Worm (Caenorhabditis elegans) whole organism, L2 larva: ENCODE data around the gene cyp-14A2.

Experiments used
- F13H6.1 ChIP-seq: sonication (generic microtip); optimal IDR thresholded peaks from 2 replicates; lab custom pipeline; 2016; ENCODE audit warnings: missing genetic modification characterization, missing compliant biosample characterization
- R02D3.7 ChIP-seq: fragments of 150-350 bp; optimal IDR thresholded peaks from 2 replicates; lab custom pipeline; 2014; ENCODE audit warnings: missing biosample characterization, missing genetic modification characterization
- Y55F3AM.14 ChIP-seq: fragments of 200-800 bp; sonication (Bioruptor generic); optimal IDR thresholded peaks from 2 replicates; lab custom pipeline; 2018; ENCODE audit warnings: mild to moderate bottlenecking, missing genetic modification characterization, missing compliant biosample characterization
- ZK546.5 ChIP-seq: sonication (generic microtip); optimal IDR thresholded peaks from 2 replicates; lab custom pipeline; 2017; ENCODE audit warnings: missing biosample characterization, missing genetic modification characterization
- alr-1 ChIP-seq: fragments of 150-350 bp; optimal IDR thresholded peaks from 2 replicates; lab custom pipeline; 2014; ENCODE audit warnings: missing biosample characterization, missing genetic modification characterization
- aly-2 ChIP-seq: fragments of 150-350 bp; optimal IDR thresholded peaks from 2 replicates; lab custom pipeline; 2014; ENCODE audit warnings: missing biosample characterization, missing genetic modification characterization
- blmp-1 ChIP-seq: sonication (generic microtip); optimal IDR thresholded peaks from 2 replicates; lab custom pipeline; 2017; ENCODE audit warnings: missing genetic modification characterization, mild to moderate bottlenecking, missing compliant biosample characterization, antibody characterized with exemption, moderate library complexity; ENCODE audit not compliant: insufficient read depth
- ceh-16 ChIP-seq: fragments of 150-350 bp; optimal IDR thresholded peaks from 2 replicates; lab custom pipeline; 2014; ENCODE audit warnings: missing biosample characterization, missing genetic modification characterization
- ceh-82 ChIP-seq: fragments of 150-350 bp; optimal IDR thresholded peaks from 2 replicates; lab custom pipeline; 2014; ENCODE audit warnings: missing biosample characterization, missing genetic modification characterization
- crh-2 ChIP-seq: sonication (generic microtip); optimal IDR thresholded peaks from 2 replicates; lab custom pipeline; 2017; ENCODE audit warnings: missing biosample characterization, missing genetic modification characterization
- dmd-4 ChIP-seq: sonication (generic microtip); optimal IDR thresholded peaks from 2 replicates; lab custom pipeline; 2017; ENCODE audit warnings: missing biosample characterization, missing genetic modification characterization
- egl-27 ChIP-seq: sonication (generic microtip); optimal IDR thresholded peaks from 3 replicates; lab custom pipeline; 2017; ENCODE audit warnings: missing biosample characterization, missing genetic modification reagents, missing genetic modification characterization
- elt-1 ChIP-seq: fragments of 150-350 bp; optimal IDR thresholded peaks from 2 replicates; lab custom pipeline; 2014; ENCODE audit warnings: missing biosample characterization, missing genetic modification characterization
- fos-1 ChIP-seq: fragments of 150-350 bp; optimal IDR thresholded peaks from 2 replicates; lab custom pipeline; 2014; ENCODE audit warnings: missing biosample characterization, missing genetic modification characterization
- gmeb-1 ChIP-seq: fragments of 150-350 bp; optimal IDR thresholded peaks from 2 replicates; lab custom pipeline; 2014; ENCODE audit warnings: missing biosample characterization, missing genetic modification characterization
- lin-11 ChIP-seq: fragments of 150-350 bp; sonication (generic microtip); optimal IDR thresholded peaks from 2 replicates; lab custom pipeline; 2014; ENCODE audit warnings: missing biosample characterization, missing genetic modification characterization, inconsistent platforms, mixed read lengths
- lin-13 ChIP-seq: fragments of 150-350 bp; optimal IDR thresholded peaks from 2 replicates; lab custom pipeline; 2014; ENCODE audit warnings: missing biosample characterization, missing genetic modification reagents, missing genetic modification characterization
- lin-39 ChIP-seq: fragments of 150-350 bp; optimal IDR thresholded peaks from 2 replicates; lab custom pipeline; 2014; ENCODE audit warnings: missing biosample characterization, missing genetic modification reagents, missing genetic modification characterization
- lsy-2 ChIP-seq, 2 experiments: fragments of 150-350 bp in 1 of 2; sonication (generic microtip) in 1 of 2; optimal IDR thresholded peaks; 2 replicates each; lab custom pipeline; 2014 to 2017; ENCODE audit warnings: missing biosample characterization in 2 of 2, missing genetic modification characterization in 2 of 2
- mab-5 ChIP-seq: fragments of 150-350 bp; optimal IDR thresholded peaks from 2 replicates; lab custom pipeline; 2014; ENCODE audit warnings: missing biosample characterization, missing genetic modification characterization
- mbf-1 ChIP-seq: sonication (generic microtip); optimal IDR thresholded peaks from 2 replicates; lab custom pipeline; 2017; ENCODE audit warnings: missing biosample characterization, missing genetic modification characterization
- mdl-1 ChIP-seq, 2 experiments: fragments of 150-350 bp in 1 of 2; sonication (generic microtip) in 1 of 2; optimal IDR thresholded peaks; 2 replicates each; lab custom pipeline; 2017; ENCODE audit warnings: missing biosample characterization in 2 of 2, missing genetic modification characterization in 2 of 2
- nhr-10 ChIP-seq: sonication (generic microtip); optimal IDR thresholded peaks from 2 replicates; lab custom pipeline; 2017; ENCODE audit warnings: missing biosample characterization, missing genetic modification characterization
- nhr-11 ChIP-seq: fragments of 150-350 bp; optimal IDR thresholded peaks from 2 replicates; lab custom pipeline; 2014; ENCODE audit warnings: missing biosample characterization, missing genetic modification characterization
- nhr-12 ChIP-seq: fragments of 150-350 bp; optimal IDR thresholded peaks from 2 replicates; lab custom pipeline; 2014; ENCODE audit warnings: missing biosample characterization, missing genetic modification characterization
- nhr-129 ChIP-seq: fragments of 150-350 bp; optimal IDR thresholded peaks from 2 replicates; lab custom pipeline; 2014; ENCODE audit warnings: missing biosample characterization, missing genetic modification characterization
- nhr-21 ChIP-seq: fragments of 150-350 bp; optimal IDR thresholded peaks from 2 replicates; lab custom pipeline; 2014; ENCODE audit warnings: missing biosample characterization, missing genetic modification characterization
- nhr-23 ChIP-seq: fragments of 150-350 bp; optimal IDR thresholded peaks from 2 replicates; lab custom pipeline; 2014; ENCODE audit warnings: missing biosample characterization, missing genetic modification reagents, missing genetic modification characterization
- nhr-237 ChIP-seq: fragments of 150-350 bp; optimal IDR thresholded peaks from 2 replicates; lab custom pipeline; 2014; ENCODE audit warnings: missing biosample characterization, missing genetic modification characterization
- nhr-25 ChIP-seq: fragments of 150-350 bp; sonication (generic microtip); optimal IDR thresholded peaks from 3 replicates; lab custom pipeline; 2014; ENCODE audit warnings: missing biosample characterization, missing genetic modification characterization
- nhr-6 ChIP-seq: fragments of 150-350 bp; optimal IDR thresholded peaks from 2 replicates; lab custom pipeline; 2014; ENCODE audit warnings: missing biosample characterization, missing genetic modification characterization
- nhr-77 ChIP-seq: fragments of 150-350 bp; optimal IDR thresholded peaks from 2 replicates; lab custom pipeline; 2014; ENCODE audit warnings: missing biosample characterization, missing genetic modification characterization
- peb-1 ChIP-seq: fragments of 150-350 bp; optimal IDR thresholded peaks from 2 replicates; lab custom pipeline; 2014; ENCODE audit warnings: missing biosample characterization, missing genetic modification characterization
- sem-4 ChIP-seq: fragments of 150-350 bp; optimal IDR thresholded peaks from 2 replicates; lab custom pipeline; 2014; ENCODE audit warnings: missing biosample characterization, missing genetic modification reagents, missing genetic modification characterization
- skn-1 ChIP-seq: sonication (generic microtip); optimal IDR thresholded peaks from 2 replicates; lab custom pipeline; 2017; ENCODE audit warnings: missing biosample characterization, missing genetic modification characterization
- sma-3 ChIP-seq: sonication (generic microtip); optimal IDR thresholded peaks from 2 replicates; lab custom pipeline; 2016; ENCODE audit warnings: missing genetic modification reagents, missing genetic modification characterization, missing compliant biosample characterization
- sma-9 ChIP-seq, 2 experiments: fragments of 150-350 bp in 1 of 2; sonication (generic microtip) in 1 of 2; optimal IDR thresholded peaks; 2 replicates each; lab custom pipeline; 2014 to 2016; ENCODE audit warnings: missing genetic modification characterization in 2 of 2, mild to moderate bottlenecking in 1 of 2, missing biosample characterization in 1 of 2, missing compliant biosample characterization in 1 of 2, missing genetic modification reagents in 1 of 2, moderate library complexity in 1 of 2
- snpc-4 ChIP-seq: fragments of 150-350 bp; optimal IDR thresholded peaks from 2 replicates; lab custom pipeline; 2014; ENCODE audit warnings: missing biosample characterization, missing genetic modification characterization
- unc-39 ChIP-seq: fragments of 150-350 bp; optimal IDR thresholded peaks from 2 replicates; lab custom pipeline; 2014; ENCODE audit warnings: missing biosample characterization, missing genetic modification characterization
- unc-55 ChIP-seq: fragments of 150-350 bp; sonication (generic microtip); optimal IDR thresholded peaks from 3 replicates; lab custom pipeline; 2014; ENCODE audit warnings: missing biosample characterization, missing genetic modification reagents, missing genetic modification characterization
- unc-62 ChIP-seq: fragments of 150-350 bp; optimal IDR thresholded peaks from 2 replicates; lab custom pipeline; 2014; ENCODE audit warnings: missing biosample characterization, missing genetic modification reagents, missing genetic modification characterization
- zag-1 ChIP-seq: fragments of 150-350 bp; optimal IDR thresholded peaks from 2 replicates; lab custom pipeline; 2014; ENCODE audit warnings: missing biosample characterization, missing genetic modification characterization
- ztf-1 ChIP-seq: fragments of 200-800 bp; sonication (Bioruptor generic); conservative IDR thresholded peaks from 2 replicates; pipeline ENCODE4 v1.3.6; 2022; ENCODE audit warnings: missing genetic modification characterization, missing compliant biosample characterization
- ztf-11 ChIP-seq: sonication (generic microtip); optimal IDR thresholded peaks from 2 replicates; lab custom pipeline; 2017; ENCODE audit warnings: missing biosample characterization, missing genetic modification characterization
- ztf-4 ChIP-seq: fragments of 150-350 bp; optimal IDR thresholded peaks from 2 replicates; lab custom pipeline; 2014; ENCODE audit warnings: missing biosample characterization, missing genetic modification characterization

cyp-14A2 gene

ce11 chrX:13261037-13261592 is 8.4 kb downstream of the cyp-14A2 start:
- peak; percentile 2 for TF ChIP-seq crh-2 (tag; lab: Kevin White, UChicago)
- TF ChIP-seq, all 48 proteins: peak for 1; not testable (repeated sequence) for 47

ce11 chrX:13257577-13257976 is 11.9 kb downstream of the cyp-14A2 start, which contains the start of gene K08H2.10:
Gene K08H2.10 (plus strand): TSS chrX:13257806.
- TF ChIP-seq nhr-11 (tag; lab: Kevin White, UChicago) (no peak), ZK546.5 (tag; lab: Kevin White, UChicago) (no peak), snpc-4 (tag; lab: Kevin White, UChicago) (no peak), ztf-4 (tag; lab: Kevin White, UChicago) (no peak), fos-1 (tag; lab: Kevin White, UChicago) (peak; percentile 67)

ce11 chrX:13251914-13252434 is 17.5 kb downstream of the cyp-14A2 start, which contains the start of gene nhr-32:
Gene nhr-32 (plus strand): TSS chrX:13251964.
- TF ChIP-seq nhr-6 (tag; lab: Kevin White, UChicago) (no peak), fos-1 (tag; lab: Kevin White, UChicago) (peak; percentile 10)

ce11 chrX:13251354-13251843 is 18.1 kb downstream of the cyp-14A2 start:
- TF ChIP-seq lin-39 (tag; lab: Kevin White, UChicago) = no peak
- peak; percentile 69 for TF ChIP-seq nhr-21 (tag; lab: Kevin White, UChicago)
- no peak for TF ChIP-seq ztf-11
- TF ChIP-seq aly-2 (tag; lab: Kevin White, UChicago) = no peak
- no peak for TF ChIP-seq unc-39
- no peak for TF ChIP-seq unc-62 (GFP tag; lab: Kevin White, UChicago)
- no peak for TF ChIP-seq nhr-12 (tag; lab: Kevin White, UChicago)
- TF ChIP-seq elt-1 = peak; percentile 92
- peak; percentile 16 for TF ChIP-seq lin-13
- TF ChIP-seq crh-2 (tag; lab: Kevin White, UChicago) = peak; percentile 74
- TF ChIP-seq nhr-23 (tag; lab: Kevin White, UChicago) = no peak
- peak; percentile 1 to 71 for TF ChIP-seq lsy-2 (tag; optimal IDR thresholded peaks at IDR 0.05; lab: Kevin White, UChicago)
- peak; percentile 77 for TF ChIP-seq nhr-25
- peak; percentile 1 for TF ChIP-seq Y55F3AM.14
- peak; percentile 61 for TF ChIP-seq ztf-4 (tag; lab: Kevin White, UChicago)
- TF ChIP-seq unc-55 (GFP tag; lab: Kevin White, UChicago) = peak; percentile 37
- TF ChIP-seq ceh-82 (tag; lab: Kevin White, UChicago) = no peak
- TF ChIP-seq snpc-4 (tag; lab: Kevin White, UChicago) = no peak
- TF ChIP-seq nhr-6 (tag; lab: Kevin White, UChicago) = peak; percentile 67
- peak; percentile 35 for TF ChIP-seq gmeb-1 (tag; lab: Kevin White, UChicago)
- TF ChIP-seq mab-5 (tag; lab: Kevin White, UChicago) = peak; percentile 1
- peak; percentile 62 for TF ChIP-seq blmp-1 (tag; lab: Kevin White, UChicago)
- peak; percentile 83 for TF ChIP-seq sma-9 (GFP tag; optimal IDR thresholded peaks at IDR 0.05; lab: Kevin White, UChicago)
- TF ChIP-seq sma-9 (tag; optimal IDR thresholded peaks at IDR 0.05; lab: Kevin White, UChicago) = no peak
- no peak for TF ChIP-seq R02D3.7 (tag; lab: Kevin White, UChicago)
- TF ChIP-seq mdl-1 (tag; optimal IDR thresholded peaks at IDR 0.05; lab: Kevin White, UChicago) = peak; percentile 96
- peak; percentile 75 for TF ChIP-seq sem-4 (tag; lab: Kevin White, UChicago)
- peak; percentile 78 for TF ChIP-seq F13H6.1
- peak; percentile 63 for TF ChIP-seq lin-11 (tag; lab: Kevin White, UChicago)
- no peak for TF ChIP-seq nhr-237 (tag; lab: Kevin White, UChicago)
- TF ChIP-seq nhr-77 (tag; lab: Kevin White, UChicago) = no peak
- TF ChIP-seq peb-1 (tag; lab: Kevin White, UChicago) = no peak
- peak; percentile 14 for TF ChIP-seq ceh-16
- no peak for TF ChIP-seq alr-1 (tag; lab: Kevin White, UChicago)
- TF ChIP-seq egl-27 (tag; lab: Kevin White, UChicago) = peak; percentile 25
- no peak for TF ChIP-seq nhr-10 (tag; lab: Kevin White, UChicago)
- peak; percentile 44 for TF ChIP-seq zag-1 (tag; lab: Kevin White, UChicago)
- TF ChIP-seq skn-1 = no peak
- TF ChIP-seq nhr-11 (tag; lab: Kevin White, UChicago) = no peak
- no peak for TF ChIP-seq dmd-4 (tag; lab: Kevin White, UChicago)
- no peak for TF ChIP-seq ztf-1 (GFP tag; lab: Robert Waterston, UW)
- TF ChIP-seq sma-3 (GFP tag; lab: Kevin White, UChicago) = peak; percentile 63
- TF ChIP-seq fos-1 (tag; lab: Kevin White, UChicago) = peak; percentile 64
- TF ChIP-seq ZK546.5 (tag; lab: Kevin White, UChicago) = no peak
- peak; percentile 94 for TF ChIP-seq nhr-129 (tag; lab: Kevin White, UChicago)
- no peak for TF ChIP-seq mbf-1 (tag; lab: Kevin White, UChicago)
